Fruit fly (Drosophila melanogaster): Measurements from ENCODE around the gene CG31546.
A peak's percentile ranks its signal among the peaks of the same experiment; 100 is the strongest.

The CG31546 gene

dm6 chr3R:5591398-5591853 is 44.0 kb downstream of the CG31546 start, which contains the start of the genes noi and Vha26:
Gene noi (minus strand): TSS chr3R:5591459.
Gene Vha26 (plus strand): TSS chr3R:5591763.
- TF ChIP-seq hbn (GFP tag; IDR thresholded peaks at IDR 0.05; ENCODE audit: partially characterized antibody), result 0 out of 2 replicates have a peak, but pooled peaks have one; percentile 27
- no peak for TF ChIP-seq CrebB (tag; optimal IDR thresholded peaks at IDR 0.05)
- TF ChIP-seq CG17359 (tag; optimal IDR thresholded peaks at IDR 0.05), result peak; percentile 25
- TF ChIP-seq CG1603 (tag; optimal IDR thresholded peaks at IDR 0.05), result peak; percentile 85
- no peak for TF ChIP-seq h (optimal IDR thresholded peaks at IDR 0.05)
- no peak for TF ChIP-seq TFAM (GFP tag; optimal IDR thresholded peaks at IDR 0.05)
- TF ChIP-seq Blimp-1 (GFP tag; optimal IDR thresholded peaks at IDR 0.05), result no peak
- no peak for TF ChIP-seq bigmax (GFP tag; optimal IDR thresholded peaks at IDR 0.05)
- peak; percentile 63 for TF ChIP-seq sug (tag; optimal IDR thresholded peaks at IDR 0.05)
- no peak for TF ChIP-seq CG31224 (GFP tag; IDR thresholded peaks at IDR 0.05)
- no peak for TF ChIP-seq CG14965 (GFP tag; optimal IDR thresholded peaks at IDR 0.05; ENCODE audit: borderline replicate concordance)
- no peak for TF ChIP-seq Eip74EF (GFP tag; optimal IDR thresholded peaks at IDR 0.05)
- TF ChIP-seq Nf-YB (GFP tag; optimal IDR thresholded peaks at IDR 0.05), result no peak
- peak; percentile 32 for TF ChIP-seq Dp (GFP tag; optimal IDR thresholded peaks at IDR 0.05)
- no peak for TF ChIP-seq bowl (GFP tag; IDR thresholded peaks at IDR 0.05)
- TF ChIP-seq CG7786 (GFP tag; optimal IDR thresholded peaks at IDR 0.05), result no peak
- no peak for TF ChIP-seq rib (GFP tag; IDR thresholded peaks at IDR 0.05)
- peak; percentile 46; the same call in 2 of the 3 replicates for TF ChIP-seq Doc3 (GFP tag; IDR thresholded peaks at IDR 0.05; ENCODE audit: partially characterized antibody)
- no peak for TF ChIP-seq Mrtf (GFP tag; IDR thresholded peaks at IDR 0.05)
- TF ChIP-seq CG12219 (GFP tag; optimal IDR thresholded peaks at IDR 0.05), result no peak
- no peak for TF ChIP-seq CG18011 (GFP tag; optimal IDR thresholded peaks at IDR 0.05)
- no peak for TF ChIP-seq Dek (tag; optimal IDR thresholded peaks at IDR 0.05)
- TF ChIP-seq CG10321 (GFP tag; IDR thresholded peaks at IDR 0.05), result no peak
- peak; percentile 20 for TF ChIP-seq shn (GFP tag; optimal IDR thresholded peaks at IDR 0.05)
- TF ChIP-seq fd3F (GFP tag; optimal IDR thresholded peaks at IDR 0.05), result peak; percentile 20
- peak; percentile 22 for TF ChIP-seq CG3281 (GFP tag; optimal IDR thresholded peaks at IDR 0.05)
- no peak for TF ChIP-seq CG6654 (GFP tag; optimal IDR thresholded peaks at IDR 0.05)
- no peak for TF ChIP-seq sr (GFP tag; IDR thresholded peaks at IDR 0.05)
- TF ChIP-seq ewg (GFP tag; optimal IDR thresholded peaks at IDR 0.05), result no peak
- no peak for TF ChIP-seq CG14050 (GFP tag; IDR thresholded peaks at IDR 0.05)
- TF ChIP-seq CG13123 (GFP tag; optimal IDR thresholded peaks at IDR 0.05), result no peak
- no peak for TF ChIP-seq Six4 (GFP tag; optimal IDR thresholded peaks at IDR 0.05)
- peak; percentile 38 for TF ChIP-seq Xbp1 (GFP tag; optimal IDR thresholded peaks at IDR 0.05)
- no peak for TF ChIP-seq ash1 (GFP tag; optimal IDR thresholded peaks at IDR 0.05)
- no peak for TF ChIP-seq CG3163 (GFP tag; optimal IDR thresholded peaks at IDR 0.05)
- TF ChIP-seq dysf (GFP tag; IDR thresholded peaks at IDR 0.05), result 0 out of 3 replicates have a peak, but pooled peaks have one; percentile 35
- TF ChIP-seq H2.0 (GFP tag; IDR thresholded peaks at IDR 0.05), result no peak
- no peak for TF ChIP-seq tap (tag; optimal IDR thresholded peaks at IDR 0.05)
- TF ChIP-seq CG4424 (GFP tag; optimal IDR thresholded peaks at IDR 0.05), result peak; percentile 3
- peak; percentile 50 for TF ChIP-seq HLH54F (GFP tag; optimal IDR thresholded peaks at IDR 0.05)
- no peak for TF ChIP-seq CG8478 (optimal IDR thresholded peaks at IDR 0.05)
- TF ChIP-seq Usf (GFP tag; optimal IDR thresholded peaks at IDR 0.05), result no peak
- TF ChIP-seq CG33557 (GFP tag; optimal IDR thresholded peaks at IDR 0.05), result no peak
- no peak for TF ChIP-seq CG9215 (GFP tag; IDR thresholded peaks at IDR 0.05)
- TF ChIP-seq Ssrp (tag; optimal IDR thresholded peaks at IDR 0.05), result no peak
- TF ChIP-seq CG11723 (GFP tag; optimal IDR thresholded peaks at IDR 0.05), result no peak
- TF ChIP-seq Oaz (GFP tag; IDR thresholded peaks at IDR 0.05), result no peak
- no peak for TF ChIP-seq CG17568 (GFP tag; optimal IDR thresholded peaks at IDR 0.05)
- TF ChIP-seq CG2712 (tag; optimal IDR thresholded peaks at IDR 0.05), result peak; percentile 74
- TF ChIP-seq CG18262 (tag; optimal IDR thresholded peaks at IDR 0.05), result peak; percentile 37
- TF ChIP-seq CG7556 (GFP tag; optimal IDR thresholded peaks at IDR 0.05), result no peak
